Fruit fly (Drosophila melanogaster) whole organism, embryonic: Measurements from ENCODE around the gene CG34293.

Experiments
- Atf3 ChIP-seq: fragments of 200-800 bp; sonication (Bioruptor generic); optimal IDR thresholded peaks from 3 replicates; lab custom pipeline; 2016; ENCODE audit warnings: missing biosample characterization, missing genetic modification characterization
- BtbVII ChIP-seq: fragments of 200-800 bp; sonication (Bioruptor generic); optimal IDR thresholded peaks from 3 replicates; lab custom pipeline; 2017; ENCODE audit warnings: missing biosample characterization, mild to moderate bottlenecking, missing genetic modification characterization
- Bteb2 ChIP-seq: fragments of 200-800 bp; sonication (Bioruptor generic); optimal IDR thresholded peaks from 2 replicates; lab custom pipeline; 2016; ENCODE audit warnings: missing biosample characterization, missing genetic modification characterization
- CG10147 ChIP-seq: fragments of 200-800 bp; sonication (Bioruptor generic); optimal IDR thresholded peaks from 2 replicates; lab custom pipeline; 2019; ENCODE audit warnings: missing biosample characterization, mild to moderate bottlenecking, missing genetic modification characterization, moderate library complexity
- CG10209 ChIP-seq: fragments of 200-800 bp; sonication (Bioruptor generic); optimal IDR thresholded peaks from 3 replicates; lab custom pipeline; 2017; ENCODE audit warnings: missing biosample characterization, mild to moderate bottlenecking, missing genetic modification characterization, missing genetic modification reagents
- CG12236 ChIP-seq: fragments of 200-800 bp; sonication (Bioruptor generic); optimal IDR thresholded peaks from 2 replicates; lab custom pipeline; 2016; ENCODE audit warnings: missing biosample characterization, missing genetic modification characterization
- CG14441 ChIP-seq: fragments of 200-800 bp; sonication (Bioruptor generic); IDR thresholded peaks from 2 replicates; pipeline ENCODE4 v1.3.6; 2022; ENCODE audit warnings: missing biosample characterization, missing genetic modification characterization
- CG15479 ChIP-seq: fragments of 200-800 bp; sonication (Bioruptor generic); optimal IDR thresholded peaks from 3 replicates; lab custom pipeline; 2019; ENCODE audit warnings: missing biosample characterization, mild to moderate bottlenecking, missing genetic modification characterization, moderate library complexity
- CG15696 ChIP-seq: fragments of 200-800 bp; sonication (Bioruptor generic); optimal IDR thresholded peaks from 2 replicates; lab custom pipeline; 2019; ENCODE audit warnings: missing biosample characterization, mild to moderate bottlenecking, missing genetic modification characterization, moderate library complexity
- CG17568 ChIP-seq: fragments of 200-800 bp; sonication (Bioruptor generic); optimal IDR thresholded peaks from 2 replicates; lab custom pipeline; 2018; ENCODE audit warnings: missing biosample characterization, mild to moderate bottlenecking, missing genetic modification characterization, moderate library complexity
- CG2116 ChIP-seq: fragments of 200-800 bp; sonication (Bioruptor generic); optimal IDR thresholded peaks from 3 replicates; lab custom pipeline; 2018; ENCODE audit warnings: missing biosample characterization, mild to moderate bottlenecking, missing genetic modification characterization
- CG31441 ChIP-seq: fragments of 200-800 bp; sonication (Bioruptor generic); IDR thresholded peaks from 2 replicates; pipeline ENCODE4 v1.3.6; 2022; ENCODE audit warnings: missing biosample characterization, missing genetic modification characterization
- CG4404 ChIP-seq: fragments of 200-800 bp; sonication (Bioruptor generic); IDR thresholded peaks from 2 replicates; pipeline ENCODE4 v1.3.6; 2022; ENCODE audit warnings: missing biosample characterization, missing genetic modification characterization
- CG4617 ChIP-seq: fragments of 200-800 bp; sonication (Bioruptor generic); optimal IDR thresholded peaks from 3 replicates; lab custom pipeline; 2016; ENCODE audit warnings: missing biosample characterization, missing genetic modification characterization, borderline replicate concordance
- CG6765 ChIP-seq: fragments of 200-800 bp; sonication (Bioruptor generic); optimal IDR thresholded peaks from 3 replicates; lab custom pipeline; 2017; ENCODE audit warnings: missing biosample characterization, mild to moderate bottlenecking, missing genetic modification characterization
- CG7271 ChIP-seq: fragments of 200-800 bp; sonication (Bioruptor generic); optimal IDR thresholded peaks from 2 replicates; lab custom pipeline; 2018; ENCODE audit warnings: missing biosample characterization, mild to moderate bottlenecking, missing genetic modification characterization, moderate library complexity
- CG7745 ChIP-seq: fragments of 200-800 bp; sonication (Bioruptor generic); optimal IDR thresholded peaks from 2 replicates; lab custom pipeline; 2018; ENCODE audit warnings: missing biosample characterization, mild to moderate bottlenecking, missing genetic modification characterization, moderate library complexity
- CoRest ChIP-seq: fragments of 200-800 bp; sonication (Bioruptor generic); optimal IDR thresholded peaks from 3 replicates; lab custom pipeline; 2018; ENCODE audit warnings: missing biosample characterization, mild to moderate bottlenecking, missing genetic modification characterization, moderate library complexity
- D ChIP-seq, 2 experiments: fragments of 200-800 bp in 1 of 2; fragments of >200 bp in 1 of 2; sonication (Bioruptor generic) in 1 of 2; optimal IDR thresholded peaks; 2 replicates in 1 of 2; 3 replicates in 1 of 2; lab custom pipeline; 2017; ENCODE audit warnings: mild to moderate bottlenecking in 1 of 2, missing biosample characterization in 1 of 2, missing genetic modification characterization in 1 of 2, missing genetic modification reagents in 1 of 2
- D19A ChIP-seq: fragments of 200-800 bp; optimal IDR thresholded peaks from 3 replicates; lab custom pipeline; 2019; ENCODE audit warnings: missing biosample characterization, mild to moderate bottlenecking, missing genetic modification characterization, moderate library complexity
- Dbx ChIP-seq: fragments of 200-800 bp; sonication (Bioruptor generic); IDR thresholded peaks from 3 replicates; pipeline ENCODE4 v1.3.6; 2022; ENCODE audit warnings: missing biosample characterization, missing genetic modification characterization
- Deaf1 ChIP-seq: fragments of 200-800 bp; optimal IDR thresholded peaks from 3 replicates; lab custom pipeline; 2019; ENCODE audit warnings: missing biosample characterization, mild to moderate bottlenecking, missing genetic modification characterization, moderate library complexity
- Dip3 ChIP-seq: fragments of 200-800 bp; sonication (Bioruptor generic); optimal IDR thresholded peaks from 3 replicates; lab custom pipeline; 2016; ENCODE audit warnings: missing biosample characterization, missing genetic modification characterization
- GATAe ChIP-seq: fragments of 200-800 bp; sonication (Bioruptor generic); conservative IDR thresholded peaks from 2 replicates; pipeline ENCODE4 v1.3.6; 2022; ENCODE audit warnings: missing biosample characterization, missing genetic modification characterization
- H15 ChIP-seq: fragments of 200-800 bp; sonication (Bioruptor generic); IDR thresholded peaks from 3 replicates; pipeline ENCODE4 v1.3.6; 2022; ENCODE audit warnings: missing biosample characterization, missing genetic modification characterization
- HLH3B ChIP-seq: fragments of 200-800 bp; sonication (Bioruptor generic); IDR thresholded peaks from 2 replicates; pipeline ENCODE4 v1.3.6; 2022; ENCODE audit warnings: missing biosample characterization, missing genetic modification characterization
- TFAM ChIP-seq: fragments of 200-800 bp; sonication (Bioruptor generic); optimal IDR thresholded peaks from 2 replicates; lab custom pipeline; 2017; ENCODE audit warnings: missing biosample characterization, missing genetic modification characterization, inconsistent platforms
- Tbp ChIP-seq: fragments of >200 bp; optimal IDR thresholded peaks from 2 replicates; lab custom pipeline; 2018; ENCODE audit warnings: missing biosample characterization, missing genetic modification characterization
- ab ChIP-seq: fragments of 200-800 bp; sonication (Bioruptor generic); optimal IDR thresholded peaks from 2 replicates; lab custom pipeline; 2016; ENCODE audit warnings: missing biosample characterization, missing genetic modification characterization
- abd-A ChIP-seq: fragments of 200-800 bp; sonication (Bioruptor generic); optimal IDR thresholded peaks from 3 replicates; lab custom pipeline; 2019; ENCODE audit warnings: missing biosample characterization, mild to moderate bottlenecking, missing genetic modification characterization, moderate library complexity
- ap ChIP-seq: fragments of 200-800 bp; sonication (Bioruptor generic); IDR thresholded peaks from 2 replicates; pipeline ENCODE4 v1.3.6; 2022; ENCODE audit warnings: missing biosample characterization, missing genetic modification characterization
- ash1 ChIP-seq: fragments of 200-800 bp; sonication (Bioruptor generic); optimal IDR thresholded peaks from 2 replicates; lab custom pipeline; 2018; ENCODE audit warnings: missing biosample characterization, mild to moderate bottlenecking, missing genetic modification characterization
- ato ChIP-seq: fragments of 200-800 bp; sonication (Bioruptor generic); IDR thresholded peaks from 2 replicates; pipeline ENCODE4 v1.3.6; 2022; ENCODE audit warnings: missing biosample characterization, missing genetic modification characterization; ENCODE audit not compliant: partially characterized antibody
- chm ChIP-seq: fragments of 200-800 bp; sonication (Bioruptor generic); IDR thresholded peaks from 2 replicates; pipeline ENCODE4 v1.3.6; 2022; ENCODE audit warnings: missing biosample characterization, missing genetic modification characterization
- dati ChIP-seq: fragments of 200-800 bp; sonication (Bioruptor generic); IDR thresholded peaks from 2 replicates; pipeline ENCODE4 v1.3.6; 2022; ENCODE audit warnings: missing biosample characterization, missing genetic modification characterization
- dmrt11E ChIP-seq: fragments of 200-800 bp; sonication (Bioruptor generic); optimal IDR thresholded peaks from 3 replicates; lab custom pipeline; 2018; ENCODE audit warnings: missing biosample characterization, mild to moderate bottlenecking, missing genetic modification characterization, moderate library complexity
- ewg ChIP-seq: fragments of 200-800 bp; sonication (Bioruptor generic); optimal IDR thresholded peaks from 3 replicates; lab custom pipeline; 2017; ENCODE audit warnings: mild to moderate bottlenecking, missing biosample characterization, missing genetic modification reagents, missing genetic modification characterization
- gcm ChIP-seq: fragments of 200-800 bp; sonication (Bioruptor generic); optimal IDR thresholded peaks from 2 replicates; lab custom pipeline; 2019; ENCODE audit warnings: missing biosample characterization, mild to moderate bottlenecking, missing genetic modification characterization, moderate library complexity
- grn ChIP-seq: fragments of 200-800 bp; sonication (Bioruptor generic); optimal IDR thresholded peaks from 3 replicates; lab custom pipeline; 2017; ENCODE audit warnings: missing biosample characterization, missing genetic modification characterization
- inv ChIP-seq: fragments of 200-800 bp; sonication (Bioruptor generic); IDR thresholded peaks from 2 replicates; pipeline ENCODE4 v1.3.6; 2022; ENCODE audit warnings: missing biosample characterization, missing genetic modification characterization; ENCODE audit not compliant: partially characterized antibody
- psq ChIP-seq: fragments of 200-800 bp; sonication (Bioruptor generic); optimal IDR thresholded peaks from 2 replicates; lab custom pipeline; 2017; ENCODE audit warnings: missing biosample characterization, missing genetic modification characterization
- pum ChIP-seq: fragments of 200-800 bp; sonication (Bioruptor generic); optimal IDR thresholded peaks from 2 replicates; lab custom pipeline; 2016; ENCODE audit warnings: missing biosample characterization, missing genetic modification characterization
- row ChIP-seq: fragments of 200-800 bp; sonication (Bioruptor generic); IDR thresholded peaks from 3 replicates; pipeline ENCODE4 v1.3.6; 2022; ENCODE audit warnings: missing biosample characterization, missing genetic modification characterization
- sima ChIP-seq: fragments of 200-800 bp; sonication (Bioruptor generic); optimal IDR thresholded peaks from 2 replicates; lab custom pipeline; 2016; ENCODE audit warnings: missing biosample characterization, missing genetic modification characterization
- sisA ChIP-seq: fragments of 200-800 bp; sonication (Bioruptor generic); IDR thresholded peaks from 2 replicates; pipeline ENCODE4 v1.3.6; 2022; ENCODE audit warnings: missing biosample characterization, missing genetic modification characterization
- vfl ChIP-seq: fragments of 200-800 bp; sonication (Bioruptor generic); optimal IDR thresholded peaks from 2 replicates; lab custom pipeline; 2016; ENCODE audit warnings: missing biosample characterization, missing genetic modification characterization
- wor ChIP-seq: fragments of 200-800 bp; sonication (Bioruptor generic); IDR thresholded peaks from 2 replicates; pipeline ENCODE4 v1.3.6; 2022; ENCODE audit warnings: missing biosample characterization, missing genetic modification characterization
- zfh1 ChIP-seq: fragments of 200-800 bp; sonication (Bioruptor generic); IDR thresholded peaks from 3 replicates; pipeline ENCODE4 v1.3.6; 2022; ENCODE audit warnings: missing biosample characterization, missing genetic modification characterization

Gene CG34293

DNA sequence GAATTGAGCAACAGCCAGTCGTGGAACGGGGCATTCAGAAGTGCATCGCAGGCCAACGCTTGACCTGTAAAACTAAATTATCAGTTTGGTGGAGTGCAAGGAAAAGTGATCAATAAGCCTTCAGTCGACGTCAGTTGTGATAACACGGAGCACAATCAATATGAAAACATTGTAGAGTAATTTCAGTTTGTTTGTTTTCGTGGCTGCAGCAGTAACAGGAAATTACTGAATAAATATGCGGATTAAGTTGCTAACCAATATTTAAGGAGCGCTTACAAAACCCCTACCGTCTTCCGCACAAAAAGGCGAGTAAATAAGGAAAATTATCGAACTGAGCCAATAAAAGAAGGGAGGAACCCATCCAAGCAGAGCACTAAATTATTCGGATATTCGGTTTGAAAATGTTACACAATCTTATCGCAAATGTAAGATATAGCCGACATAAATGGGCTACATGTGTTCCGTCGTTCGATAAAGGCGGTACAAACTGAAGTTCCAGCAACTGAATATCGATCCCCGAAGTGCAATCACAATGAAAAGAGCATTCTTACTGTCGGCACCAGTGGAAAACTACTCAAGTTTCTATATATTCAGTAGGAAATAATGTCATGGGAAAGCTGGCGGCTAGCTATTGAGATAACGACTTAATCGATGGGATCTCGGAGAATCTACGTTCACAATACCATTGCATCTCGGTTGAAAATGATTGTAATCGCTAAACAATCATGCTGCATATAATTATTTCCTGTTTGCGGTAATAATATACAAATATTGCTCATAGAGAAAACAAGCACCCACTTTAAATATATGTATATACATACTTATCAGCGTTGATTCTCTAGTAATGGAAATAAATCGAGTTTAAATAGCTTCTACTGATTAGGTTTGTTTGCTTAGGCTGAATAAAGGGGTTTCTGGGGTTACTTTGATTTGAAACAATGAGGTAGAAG, 29.4 kb downstream of the CG34293 start (continued):
- TF ChIP-seq CG12236 (GFP tag; lab: Kevin White, UChicago): peak; percentile 88
- TF ChIP-seq grn (GFP tag; lab: Kevin White, UChicago): peak; percentile 71
- TF ChIP-seq sima (GFP tag; lab: Kevin White, UChicago): peak; percentile 4
- TF ChIP-seq ab (GFP tag; lab: Kevin White, UChicago): no peak
- peak; percentile 70 for TF ChIP-seq Atf3 (GFP tag; lab: Kevin White, UChicago)
- peak; percentile 85 for TF ChIP-seq CG7745 (tag; lab: Kevin White, UChicago)
- no peak for TF ChIP-seq Dip3 (GFP tag; lab: Kevin White, UChicago)
- no peak for TF ChIP-seq inv
- no peak for TF ChIP-seq CG4404 (GFP tag; lab: Robert Waterston, UW)
- peak; percentile 94 for TF ChIP-seq CG15696 (tag; lab: Kevin White, UChicago)
- peak; percentile 35 for TF ChIP-seq ewg (GFP tag; lab: Kevin White, UChicago)
- TF ChIP-seq CG2116 (GFP tag; lab: Kevin White, UChicago): peak; percentile 55
- peak; percentile 69 for TF ChIP-seq D19A (tag; lab: Kevin White, UChicago)
- TF ChIP-seq ato (GFP tag; lab: Robert Waterston, UW): no peak
- TF ChIP-seq abd-A (tag; lab: Kevin White, UChicago): no peak
- peak; percentile 86 for TF ChIP-seq chm (GFP tag; lab: Robert Waterston, UW)
- TF ChIP-seq Deaf1 (tag; lab: Kevin White, UChicago): no peak
- TF ChIP-seq CG4617 (GFP tag; lab: Kevin White, UChicago): no peak
- TF ChIP-seq H15 (GFP tag; lab: Robert Waterston, UW): no peak
- TF ChIP-seq gcm (GFP tag; lab: Kevin White, UChicago): peak; percentile 53
- no peak for TF ChIP-seq CG6765 (GFP tag; lab: Kevin White, UChicago)
- TF ChIP-seq ash1 (GFP tag; lab: Kevin White, UChicago): no peak
- TF ChIP-seq psq: peak; percentile 40
- TF ChIP-seq TFAM (GFP tag; lab: Kevin White, UChicago): peak; percentile 14
- peak; percentile 34; the same call in 1 of the 2 replicates for TF ChIP-seq CG14441 (GFP tag; lab: Robert Waterston, UW)
- peak; percentile 47 for TF ChIP-seq pum (GFP tag; lab: Kevin White, UChicago)
- TF ChIP-seq wor (GFP tag; lab: Robert Waterston, UW): no peak
- TF ChIP-seq dmrt11E: peak; percentile 85
- TF ChIP-seq Tbp (GFP tag; lab: Kevin White, UChicago): no peak
- TF ChIP-seq zfh1 (GFP tag; lab: Robert Waterston, UW): peak; percentile 84
- TF ChIP-seq CG15479 (GFP tag; lab: Kevin White, UChicago): peak; percentile 60
- TF ChIP-seq CG31441 (GFP tag; lab: Robert Waterston, UW): peak; percentile 56
- TF ChIP-seq CG10209 (GFP tag; lab: Kevin White, UChicago): peak; percentile 82
- peak; percentile 52 for TF ChIP-seq CG7271 (tag; lab: Kevin White, UChicago)
- TF ChIP-seq CG17568: peak; percentile 77
- TF ChIP-seq ap (GFP tag; lab: Robert Waterston, UW): no peak
- TF ChIP-seq CoRest (tag; lab: Kevin White, UChicago): peak; percentile 57
- TF ChIP-seq D (optimal IDR thresholded peaks at IDR 0.05; lab: Kevin White, UChicago): no peak
- TF ChIP-seq D (GFP tag; optimal IDR thresholded peaks at IDR 0.05; lab: Kevin White, UChicago): peak; percentile 80
- TF ChIP-seq dati (GFP tag; lab: Robert Waterston, UW): no peak
- peak; percentile 36; the same call in 1 of the 3 replicates for TF ChIP-seq row
- peak; percentile 58 for TF ChIP-seq Bteb2 (GFP tag; lab: Kevin White, UChicago)
- TF ChIP-seq BtbVII (GFP tag; lab: Kevin White, UChicago): peak; percentile 71
- peak; percentile 67 for TF ChIP-seq GATAe (GFP tag; lab: Robert Waterston, UW)
- TF ChIP-seq sisA: no peak
- TF ChIP-seq Dbx (GFP tag; lab: Robert Waterston, UW): no peak
- peak; percentile 54; the same call in 1 of the 2 replicates for TF ChIP-seq HLH3B (GFP tag; lab: Robert Waterston, UW)
- no peak for TF ChIP-seq CG10147 (GFP tag; lab: Kevin White, UChicago)
- TF ChIP-seq vfl (GFP tag; lab: Kevin White, UChicago): no peak
